Fruit fly (Drosophila melanogaster) whole organism, wandering third instar larva: ENCODE results near the gene Nuak.

ENCODE experiments used
- Hnf4 ChIP-seq: fragments of 200-800 bp; sonication (Bioruptor generic); optimal IDR thresholded peaks from 2 replicates; lab custom pipeline; 2016; ENCODE audit warnings: missing biosample characterization, mild to moderate bottlenecking, missing genetic modification characterization
- Myc ChIP-seq: fragments of >200 bp; optimal IDR thresholded peaks from 2 replicates; lab custom pipeline; 2017
- N ChIP-seq: fragments of >200 bp; optimal IDR thresholded peaks from 2 replicates; lab custom pipeline; 2018; ENCODE audit warnings: missing biosample characterization, missing external identifiers, missing genetic modification characterization
- OdsH ChIP-seq: fragments of 200-800 bp; sonication (Bioruptor generic); optimal IDR thresholded peaks from 2 replicates; lab custom pipeline; 2016; ENCODE audit warnings: missing biosample characterization, mild to moderate bottlenecking, missing genetic modification characterization
- Vsx2 ChIP-seq: fragments of 200-300, 225-300 bp; sonication (Bioruptor generic); optimal IDR thresholded peaks from 2 replicates; lab custom pipeline; 2018; ENCODE audit warnings: missing biosample characterization, missing genetic modification characterization; ENCODE audit not compliant: partially characterized antibody
- dsf ChIP-seq: sonication (Bioruptor generic); optimal IDR thresholded peaks from 2 replicates; lab custom pipeline; 2016; ENCODE audit warnings: missing biosample characterization, missing genetic modification characterization, borderline replicate concordance
- ey ChIP-seq: fragments of 200-800 bp; sonication (Bioruptor generic); optimal IDR thresholded peaks from 2 replicates; lab custom pipeline; 2016; ENCODE audit warnings: missing biosample characterization, missing genetic modification characterization
- h ChIP-seq: fragments of 200-800 bp; sonication (Bioruptor generic); optimal IDR thresholded peaks from 3 replicates; lab custom pipeline; 2016; ENCODE audit warnings: missing biosample characterization, mild to moderate bottlenecking, missing genetic modification characterization
- jim ChIP-seq: fragments of 175-275, 200-325 bp; sonication (Bioruptor generic); optimal IDR thresholded peaks from 2 replicates; lab custom pipeline; 2016; ENCODE audit warnings: missing biosample characterization, mild to moderate bottlenecking, missing genetic modification characterization
- lola ChIP-seq: fragments of >200 bp; optimal IDR thresholded peaks from 2 replicates; lab custom pipeline; 2017; ENCODE audit warnings: missing biosample characterization, missing genetic modification characterization
- pan ChIP-seq: fragments of >200 bp; optimal IDR thresholded peaks from 2 replicates; lab custom pipeline; 2017
- psq ChIP-seq: fragments of 200-800 bp; sonication (Bioruptor generic); optimal IDR thresholded peaks from 3 replicates; lab custom pipeline; 2017; ENCODE audit warnings: missing biosample characterization, mild to moderate bottlenecking, missing genetic modification characterization, moderate library complexity
- rgr ChIP-seq: fragments of 200-800 bp; sonication (Bioruptor generic); optimal IDR thresholded peaks from 3 replicates; lab custom pipeline; 2016; ENCODE audit warnings: missing biosample characterization, mild to moderate bottlenecking, missing genetic modification characterization
- usp ChIP-seq: fragments of >200 bp; optimal IDR thresholded peaks from 2 replicates; lab custom pipeline; 2017; ENCODE audit warnings: missing biosample characterization, missing genetic modification characterization

- peak; percentile 68 for TF ChIP-seq psq (GFP tag; lab: Kevin White, UChicago)
- TF ChIP-seq pan, result no peak
- TF ChIP-seq jim (GFP tag; lab: Kevin White, UChicago), result no peak
- no peak for TF ChIP-seq Vsx2 (GFP tag; lab: Kevin White, UChicago)
- TF ChIP-seq ey, result peak; percentile 86
- TF ChIP-seq usp (GFP tag; lab: Kevin White, UChicago), result no peak
- TF ChIP-seq dsf (GFP tag; lab: Kevin White, UChicago), result peak; percentile 6
- peak; percentile 87 for TF ChIP-seq h
- TF ChIP-seq lola (GFP tag; lab: Kevin White, UChicago), result no peak
- peak; percentile 82 for TF ChIP-seq rgr
- peak; percentile 64 for TF ChIP-seq Hnf4
- TF ChIP-seq N (GFP tag; lab: Kevin White, UChicago), result no peak
- peak; percentile 94 for TF ChIP-seq Myc
- TF ChIP-seq OdsH (GFP tag; lab: Kevin White, UChicago), result peak; percentile 83
Measured at dm6 chr3R:10350741-10351629, 86.9 kb downstream of the Nuak start.
